Fruit fly (Drosophila melanogaster): ENCODE results near the gene Bin1.

- TF ChIP-seq tup (GFP tag; optimal IDR thresholded peaks at IDR 0.05): no peak
- TF ChIP-seq sna (GFP tag; IDR thresholded peaks at IDR 0.05; ENCODE audit: partially characterized antibody): 0 out of 2 replicates have a peak, but pooled peaks have one; percentile 13
- TF ChIP-seq CG5953 (GFP tag; IDR thresholded peaks at IDR 0.05): no peak
- TF ChIP-seq CG7357 (GFP tag; IDR thresholded peaks at IDR 0.05): no peak
Measured at dm6 chr3R:16212859-16213708, 23.7 kb upstream of the Bin1 start.
